Fruit fly (Drosophila melanogaster) whole organism, prepupa: ENCODE data around the gene CG11069.
A peak's percentile ranks its signal among the peaks of the same experiment; 100 is the strongest.

ENCODE experiments used
- Blimp-1 ChIP-seq: fragments of 200-800 bp; sonication (Bioruptor generic); optimal IDR thresholded peaks from 3 replicates; lab custom pipeline; 2017; ENCODE audit warnings: missing biosample characterization, missing genetic modification characterization, mild to moderate bottlenecking, moderate library complexity, missing genetic modification reagents
- CG10631 ChIP-seq: fragments of 200-800 bp; sonication (Bioruptor generic); optimal IDR thresholded peaks from 2 replicates; lab custom pipeline; 2016; ENCODE audit warnings: missing biosample characterization, missing genetic modification characterization
- CG10669 ChIP-seq: fragments of 200-800 bp; sonication (Bioruptor generic); optimal IDR thresholded peaks from 3 replicates; lab custom pipeline; 2018; ENCODE audit warnings: missing biosample characterization, mild to moderate bottlenecking, missing genetic modification characterization, moderate library complexity
- CG11294 ChIP-seq: fragments of 200-800 bp; sonication (Bioruptor generic); IDR thresholded peaks from 2 replicates; pipeline ENCODE4 v1.3.6; 2022; ENCODE audit warnings: missing biosample characterization, missing genetic modification characterization
- CG15336 ChIP-seq: fragments of 200-800 bp; sonication (Bioruptor generic); IDR thresholded peaks from 2 replicates; pipeline ENCODE4 v1.3.6; 2022; ENCODE audit warnings: missing biosample characterization, missing genetic modification characterization
- CG1621 ChIP-seq: fragments of 200-800 bp; sonication (Bioruptor generic); optimal IDR thresholded peaks from 3 replicates; lab custom pipeline; 2018; ENCODE audit warnings: missing biosample characterization, mild to moderate bottlenecking, missing genetic modification characterization
- CG3032 ChIP-seq: fragments of 200-800 bp; optimal IDR thresholded peaks from 2 replicates; lab custom pipeline; 2019; ENCODE audit warnings: missing biosample characterization, mild to moderate bottlenecking, missing genetic modification characterization, moderate library complexity
- CG31627 ChIP-seq: fragments of 200-800 bp; sonication (Bioruptor generic); optimal IDR thresholded peaks from 3 replicates; lab custom pipeline; 2016; ENCODE audit warnings: missing biosample characterization, missing genetic modification characterization
- CG34406 ChIP-seq: fragments of 200-800 bp; sonication (Bioruptor generic); optimal IDR thresholded peaks from 3 replicates; lab custom pipeline; 2016; ENCODE audit warnings: missing biosample characterization, missing genetic modification characterization
- CG4318 ChIP-seq: fragments of 200-800 bp; sonication (Bioruptor generic); optimal IDR thresholded peaks from 3 replicates; lab custom pipeline; 2017; ENCODE audit warnings: missing biosample characterization, mild to moderate bottlenecking, missing genetic modification characterization
- CG6163 ChIP-seq: fragments of 200-800 bp; sonication (Bioruptor generic); IDR thresholded peaks from 3 replicates; pipeline ENCODE4 v1.3.6; 2022; ENCODE audit warnings: missing biosample characterization, missing genetic modification characterization
- CG6276 ChIP-seq: fragments of 200-800 bp; sonication (Bioruptor generic); optimal IDR thresholded peaks from 2 replicates; lab custom pipeline; 2017; ENCODE audit warnings: missing biosample characterization, mild to moderate bottlenecking, missing genetic modification characterization
- CG6792 ChIP-seq: fragments of 200-800 bp; sonication (Bioruptor generic); optimal IDR thresholded peaks from 3 replicates; lab custom pipeline; 2016; ENCODE audit warnings: missing biosample characterization, missing genetic modification characterization
- CG6808 ChIP-seq: fragments of 200-800 bp; sonication (Bioruptor generic); optimal IDR thresholded peaks from 3 replicates; lab custom pipeline; 2017; ENCODE audit warnings: missing biosample characterization, missing genetic modification characterization, mild to moderate bottlenecking, moderate library complexity, missing genetic modification reagents
- CG6854 ChIP-seq: fragments of 200-800 bp; sonication (Bioruptor generic); optimal IDR thresholded peaks from 2 replicates; lab custom pipeline; 2017; ENCODE audit warnings: missing biosample characterization, mild to moderate bottlenecking, missing genetic modification characterization
- CG7368 ChIP-seq: fragments of 200-800 bp; sonication (Bioruptor generic); optimal IDR thresholded peaks from 3 replicates; lab custom pipeline; 2016; ENCODE audit warnings: missing biosample characterization, missing genetic modification characterization
- CG8119 ChIP-seq: fragments of 200-800 bp; sonication (Bioruptor generic); IDR thresholded peaks from 3 replicates; pipeline ENCODE4 v1.3.6; 2022; ENCODE audit warnings: missing biosample characterization, missing genetic modification characterization
- CG8319 ChIP-seq: fragments of 200-800 bp; sonication (Bioruptor generic); optimal IDR thresholded peaks from 3 replicates; lab custom pipeline; 2016; ENCODE audit warnings: missing biosample characterization, missing genetic modification characterization
- CG8632 ChIP-seq: fragments of 200-800 bp; sonication (Bioruptor generic); optimal IDR thresholded peaks from 3 replicates; lab custom pipeline; 2016; ENCODE audit warnings: missing biosample characterization, missing genetic modification characterization
- CG9139 ChIP-seq: fragments of 200-800 bp; sonication (Bioruptor generic); optimal IDR thresholded peaks from 3 replicates; lab custom pipeline; 2017; ENCODE audit warnings: missing biosample characterization, mild to moderate bottlenecking, missing genetic modification characterization
- Eip78C ChIP-seq: fragments of 200-800 bp; sonication (Bioruptor generic); peaks from one replicate; lab custom pipeline; 2016; ENCODE audit warnings: missing biosample characterization, missing genetic modification characterization
- Ets21C ChIP-seq: fragments of 200-800 bp; sonication (Bioruptor generic); optimal IDR thresholded peaks from 3 replicates; lab custom pipeline; 2016; ENCODE audit warnings: missing biosample characterization, missing genetic modification characterization
- Hr38 ChIP-seq: sonication (Bioruptor generic); optimal IDR thresholded peaks from 2 replicates; lab custom pipeline; 2016; ENCODE audit warnings: missing biosample characterization, missing genetic modification characterization
- Hr4 ChIP-seq: fragments of 200-800 bp; sonication (Bioruptor generic); optimal IDR thresholded peaks from 3 replicates; lab custom pipeline; 2016; ENCODE audit warnings: missing biosample characterization, missing genetic modification characterization
- Lpt ChIP-seq: fragments of 200-800 bp; sonication (Bioruptor generic); optimal IDR thresholded peaks from 3 replicates; lab custom pipeline; 2016; ENCODE audit warnings: missing biosample characterization, missing genetic modification characterization
- Met ChIP-seq: fragments of 200-800 bp; sonication (Bioruptor generic); optimal IDR thresholded peaks from 3 replicates; lab custom pipeline; 2016; ENCODE audit warnings: missing biosample characterization, missing genetic modification characterization
- Smox ChIP-seq: fragments of 200-800 bp; sonication (Bioruptor generic); optimal IDR thresholded peaks from 3 replicates; lab custom pipeline; 2016; ENCODE audit warnings: missing biosample characterization, missing genetic modification characterization
- Sox102F ChIP-seq: fragments of 200-800 bp; sonication (Bioruptor generic); optimal IDR thresholded peaks from 2 replicates; lab custom pipeline; 2016; ENCODE audit warnings: missing biosample characterization, mild to moderate bottlenecking, missing genetic modification characterization
- Sox14 ChIP-seq: fragments of 200-800 bp; sonication (Bioruptor generic); optimal IDR thresholded peaks from 3 replicates; lab custom pipeline; 2016; ENCODE audit warnings: missing biosample characterization, missing genetic modification characterization
- Sox15 ChIP-seq: fragments of 200-800 bp; sonication (Bioruptor generic); optimal IDR thresholded peaks from 3 replicates; lab custom pipeline; 2016; ENCODE audit warnings: missing biosample characterization, missing genetic modification characterization
- acj6 ChIP-seq: fragments of 200-800 bp; sonication (Bioruptor generic); optimal IDR thresholded peaks from 3 replicates; lab custom pipeline; 2016; ENCODE audit warnings: missing biosample characterization, missing genetic modification characterization
- cyc ChIP-seq: fragments of 200-800 bp; sonication (Bioruptor generic); optimal IDR thresholded peaks from 3 replicates; lab custom pipeline; 2016; ENCODE audit warnings: missing biosample characterization, missing genetic modification characterization
- dsx ChIP-seq: fragments of 200-800 bp; optimal IDR thresholded peaks from 3 replicates; lab custom pipeline; 2019; ENCODE audit warnings: missing biosample characterization, mild to moderate bottlenecking, missing genetic modification characterization, moderate library complexity; ENCODE audit not compliant: poor library complexity, severe bottlenecking
- eg ChIP-seq: fragments of 200-800 bp; sonication (Bioruptor generic); IDR thresholded peaks from 3 replicates; pipeline ENCODE4 v1.3.6; 2022; ENCODE audit warnings: missing biosample characterization, missing genetic modification characterization
- esn ChIP-seq: fragments of 200-800 bp; sonication (Bioruptor generic); optimal IDR thresholded peaks from 2 replicates; lab custom pipeline; 2016; ENCODE audit warnings: missing biosample characterization, mild to moderate bottlenecking, missing genetic modification characterization, moderate library complexity
- fd59A ChIP-seq: fragments of 200-800 bp; sonication (Bioruptor generic); optimal IDR thresholded peaks from 2 replicates; lab custom pipeline; 2017; ENCODE audit warnings: missing biosample characterization, mild to moderate bottlenecking, missing genetic modification characterization, missing genetic modification reagents
- fd85E ChIP-seq: fragments of 200-800 bp; sonication (Bioruptor generic); optimal IDR thresholded peaks from 3 replicates; lab custom pipeline; 2016; ENCODE audit warnings: missing biosample characterization, missing genetic modification characterization
- fkh ChIP-seq: fragments of 200-800 bp; sonication (Bioruptor generic); optimal IDR thresholded peaks from 3 replicates; lab custom pipeline; 2017; ENCODE audit warnings: missing biosample characterization, mild to moderate bottlenecking, missing genetic modification characterization, moderate library complexity
- lz ChIP-seq: fragments of 200-800 bp; sonication (Bioruptor generic); optimal IDR thresholded peaks from 3 replicates; lab custom pipeline; 2016; ENCODE audit warnings: missing biosample characterization, missing genetic modification characterization
- salr ChIP-seq, 2 experiments: fragments of 200-800 bp; sonication (Bioruptor generic); optimal IDR thresholded peaks; 3 replicates each; lab custom pipeline; 2016 to 2018; ENCODE audit warnings: missing biosample characterization in 2 of 2, missing genetic modification characterization in 2 of 2, mild to moderate bottlenecking in 1 of 2
- spab ChIP-seq: fragments of 200-800 bp; sonication (Bioruptor generic); optimal IDR thresholded peaks from 2 replicates; lab custom pipeline; 2017; ENCODE audit warnings: missing biosample characterization, mild to moderate bottlenecking, missing genetic modification characterization, missing genetic modification reagents
- ss ChIP-seq, 2 experiments: fragments of 200-800 bp; sonication (Bioruptor generic); optimal IDR thresholded peaks; 2 replicates in 1 of 2; 3 replicates in 1 of 2; lab custom pipeline; 2017 to 2018; ENCODE audit warnings: mild to moderate bottlenecking in 2 of 2, missing biosample characterization in 2 of 2, missing genetic modification characterization in 2 of 2, moderate library complexity in 1 of 2
- svp ChIP-seq: fragments of 200-800 bp; sonication (Bioruptor generic); peaks from one replicate; lab custom pipeline; 2016; ENCODE audit warnings: missing biosample characterization, missing genetic modification characterization
- vri ChIP-seq: fragments of 200-800 bp; sonication (Bioruptor generic); optimal IDR thresholded peaks from 3 replicates; lab custom pipeline; 2016; ENCODE audit warnings: missing biosample characterization, mild to moderate bottlenecking, missing genetic modification characterization

Gene CG11069

DNA sequence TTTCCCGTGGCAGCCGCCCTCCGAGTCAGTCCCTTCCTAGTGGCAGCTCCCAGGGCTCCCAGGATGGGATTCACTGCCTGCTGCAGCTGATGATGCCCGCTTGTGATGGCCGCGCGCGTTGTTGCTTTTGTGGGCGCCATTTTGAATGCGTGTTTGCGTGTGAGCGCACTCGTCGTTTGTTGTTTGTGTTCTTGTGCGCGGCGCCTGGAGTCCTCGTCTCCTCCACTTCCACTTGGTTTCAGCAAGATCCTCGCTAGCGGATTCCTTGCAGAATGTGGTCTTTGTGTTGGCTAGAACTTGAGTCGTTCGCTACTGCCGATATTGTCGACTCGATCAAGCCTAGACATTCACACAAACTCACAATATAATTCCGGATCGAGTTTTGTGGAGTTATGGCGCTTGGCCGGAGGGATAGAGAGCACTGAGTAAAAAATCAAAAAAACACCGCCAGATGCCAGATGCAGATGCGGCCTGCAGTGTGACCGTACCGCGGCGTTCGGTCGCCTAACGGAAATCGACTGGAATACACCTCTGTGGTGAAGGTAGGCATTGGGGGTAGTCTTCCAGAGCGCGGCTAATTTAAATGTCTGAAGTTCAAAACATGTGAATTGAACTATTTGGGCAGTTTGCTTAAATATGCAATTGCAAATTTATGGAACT lies 24.0 kb upstream of the CG11069 start, which contains the start of gene CycB3:
Gene CycB3 (minus strand): TSS at position 428 of the 660 bp plus-strand sequence.
- peak; percentile 57 for TF ChIP-seq CG1621 (tag; lab: Kevin White, UChicago)
- no peak for TF ChIP-seq fd59A
- peak; percentile 67 for TF ChIP-seq Eip78C (GFP tag; lab: Kevin White, UChicago)
- peak; percentile 29 for TF ChIP-seq Sox14 (GFP tag; lab: Kevin White, UChicago)
- TF ChIP-seq CG6276, result no peak
- no peak for TF ChIP-seq vri (GFP tag; lab: Kevin White, UChicago)
- peak; percentile 32 for TF ChIP-seq CG6854 (GFP tag; lab: Kevin White, UChicago)
- TF ChIP-seq CG10631 (GFP tag; lab: Kevin White, UChicago), result no peak
- TF ChIP-seq eg, result peak; percentile 41; the same call in 1 of the 3 replicates
- no peak for TF ChIP-seq CG4318
- TF ChIP-seq CG9139, result no peak
- TF ChIP-seq CG34406 (GFP tag; lab: Kevin White, UChicago), result no peak
- TF ChIP-seq CG6163 (GFP tag; lab: Robert Waterston, UW), result peak; percentile 9; the same call in 1 of the 3 replicates
- peak; percentile 36 to 73 for TF ChIP-seq ss (GFP tag; optimal IDR thresholded peaks at IDR 0.05; lab: Kevin White, UChicago)
- TF ChIP-seq fd85E (GFP tag; lab: Kevin White, UChicago), result no peak
- peak; percentile 14 for TF ChIP-seq CG3032 (tag; lab: Kevin White, UChicago)
- TF ChIP-seq, all 60 proteins: peak for 8

DNA sequence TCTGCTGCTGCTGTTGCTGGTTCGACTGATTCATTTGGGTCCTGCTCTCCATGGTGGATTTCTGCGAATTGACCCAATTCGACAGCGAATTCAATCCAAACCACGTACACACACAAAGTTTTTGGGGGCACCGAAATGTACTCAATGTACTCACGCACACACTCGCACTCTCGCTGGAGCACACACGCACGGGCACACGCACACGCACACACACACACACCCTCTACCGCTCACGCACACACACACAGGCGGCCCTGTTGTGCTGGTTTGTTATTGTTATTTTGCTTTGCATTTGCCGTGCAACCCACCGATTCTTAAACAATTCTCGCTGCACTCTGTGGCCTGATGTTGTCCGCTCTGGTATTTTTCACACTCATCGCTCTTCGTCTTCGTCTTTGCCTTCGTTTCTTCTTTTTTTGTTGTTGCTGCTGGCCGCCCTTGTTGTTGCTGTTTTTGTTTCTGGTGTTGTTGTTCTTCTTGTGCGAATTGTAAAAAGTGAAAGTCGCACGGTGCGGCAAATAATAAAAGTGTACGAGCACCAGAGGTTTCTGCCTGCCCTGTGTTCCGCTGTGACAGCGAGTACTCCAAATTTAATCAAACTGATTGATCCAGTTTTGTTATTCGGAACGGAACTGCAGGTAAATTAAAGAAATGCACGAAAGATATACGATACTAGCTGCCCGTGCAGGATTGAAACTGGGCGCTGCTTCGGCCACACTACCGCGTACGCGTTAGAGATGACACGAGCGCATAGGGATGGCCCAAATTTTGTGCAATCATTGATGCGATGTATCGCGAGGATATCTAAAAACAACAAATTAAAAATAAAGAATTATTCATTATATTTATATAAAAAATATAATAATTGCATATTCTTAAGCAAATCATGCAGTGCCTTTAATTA lies 18.4 kb upstream of the CG11069 start, which contains the start of gene CG3744:
Gene CG3744 (minus strand): TSS at position 716 of the 904 bp plus-strand sequence.
- TF ChIP-seq CG6808 (GFP tag; lab: Kevin White, UChicago) (peak; percentile 47), dsx (peak; percentile 71), CG8319 (GFP tag; lab: Kevin White, UChicago) (no peak), ss (GFP tag; optimal IDR thresholded peaks at IDR 0.05; lab: Kevin White, UChicago) (peak in 1 of 2 experiments; percentile 70), CG34406 (GFP tag; lab: Kevin White, UChicago) (peak; percentile 60), lz (GFP tag; lab: Kevin White, UChicago) (peak; percentile 74), Met (GFP tag; lab: Kevin White, UChicago) (no peak), CG6276 (no peak), salr (GFP tag; optimal IDR thresholded peaks at IDR 0.05; lab: Kevin White, UChicago) (peak in 1 of 2 experiments; percentile 70), Ets21C (GFP tag; lab: Kevin White, UChicago) (peak; percentile 66), spab (GFP tag; lab: Kevin White, UChicago) (peak; percentile 29), Blimp-1 (GFP tag; lab: Kevin White, UChicago) (peak; percentile 99), CG15336 (GFP tag; lab: Robert Waterston, UW) (peak; percentile 73), CG6792 (GFP tag; lab: Kevin White, UChicago) (peak; percentile 62), CG8632 (GFP tag; lab: Kevin White, UChicago) (peak; percentile 72), CG7368 (GFP tag; lab: Kevin White, UChicago) (peak; percentile 68), CG9139 (peak; percentile 17), CG1621 (tag; lab: Kevin White, UChicago) (no peak), Smox (GFP tag; lab: Kevin White, UChicago) (no peak), fd85E (GFP tag; lab: Kevin White, UChicago) (no peak), CG10669 (GFP tag; lab: Kevin White, UChicago) (no peak), acj6 (GFP tag; lab: Kevin White, UChicago) (peak; percentile 82), Hr38 (GFP tag; lab: Kevin White, UChicago) (no peak), Hr4 (GFP tag; lab: Kevin White, UChicago) (peak; percentile 74), CG6163 (GFP tag; lab: Robert Waterston, UW) (peak; percentile 89), CG11294 (GFP tag; lab: Robert Waterston, UW) (peak; percentile 85), CG6854 (GFP tag; lab: Kevin White, UChicago) (peak; percentile 45), CG3032 (tag; lab: Kevin White, UChicago) (peak; percentile 84), svp (GFP tag; lab: Kevin White, UChicago) (peak; percentile 75), CG31627 (GFP tag; lab: Kevin White, UChicago) (peak; percentile 77), vri (GFP tag; lab: Kevin White, UChicago) (no peak), cyc (peak; percentile 81), esn (peak; percentile 77), Sox15 (GFP tag; lab: Kevin White, UChicago) (peak; percentile 58), CG10631 (GFP tag; lab: Kevin White, UChicago) (no peak), CG8119 (GFP tag; lab: Robert Waterston, UW) (peak; percentile 76), Sox102F (GFP tag; lab: Kevin White, UChicago) (peak; percentile 35), fkh (no peak), Lpt (GFP tag; lab: Kevin White, UChicago) (peak; percentile 13), fd59A (peak; percentile 31)
